Fruit fly (Drosophila melanogaster) whole organism, embryonic: ENCODE results near the gene CG31922.

Experiments
- Abd-B ChIP-seq: fragments of 200-800 bp; sonication (Bioruptor generic); optimal IDR thresholded peaks from 2 replicates; lab custom pipeline; 2018; ENCODE audit warnings: missing biosample characterization, mild to moderate bottlenecking, missing genetic modification characterization, moderate library complexity
- BtbVII ChIP-seq: fragments of 200-800 bp; sonication (Bioruptor generic); optimal IDR thresholded peaks from 3 replicates; lab custom pipeline; 2017; ENCODE audit warnings: missing biosample characterization, mild to moderate bottlenecking, missing genetic modification characterization
- C15 ChIP-seq: fragments of 200-800 bp; sonication (Bioruptor generic); IDR thresholded peaks from 3 replicates; pipeline ENCODE4 v1.3.6; 2022; ENCODE audit warnings: missing biosample characterization, missing genetic modification characterization
- CG10147 ChIP-seq: fragments of 200-800 bp; sonication (Bioruptor generic); optimal IDR thresholded peaks from 2 replicates; lab custom pipeline; 2019; ENCODE audit warnings: missing biosample characterization, mild to moderate bottlenecking, missing genetic modification characterization, moderate library complexity
- CG12299 ChIP-seq: fragments of 200-800 bp; sonication (Bioruptor generic); optimal IDR thresholded peaks from 2 replicates; lab custom pipeline; 2018; ENCODE audit warnings: missing biosample characterization, mild to moderate bottlenecking, missing genetic modification characterization
- CG12942 ChIP-seq: fragments of 200-800 bp; sonication (Bioruptor generic); optimal IDR thresholded peaks from 3 replicates; lab custom pipeline; 2016; ENCODE audit warnings: missing biosample characterization, missing genetic modification characterization
- CG13296 ChIP-seq: fragments of 200-800 bp; sonication (Bioruptor generic); optimal IDR thresholded peaks from 3 replicates; lab custom pipeline; 2018; ENCODE audit warnings: missing biosample characterization, mild to moderate bottlenecking, missing genetic modification characterization
- CG13424 ChIP-seq: fragments of 200-800 bp; sonication (Bioruptor generic); optimal IDR thresholded peaks from 2 replicates; lab custom pipeline; 2019; ENCODE audit warnings: missing biosample characterization, mild to moderate bottlenecking, missing genetic modification characterization, moderate library complexity
- CG17186 ChIP-seq: fragments of 200-800 bp; sonication (Bioruptor generic); optimal IDR thresholded peaks from 3 replicates; lab custom pipeline; 2017; ENCODE audit warnings: missing biosample characterization, missing genetic modification reagents, missing genetic modification characterization
- CG17802 ChIP-seq: fragments of 200-800 bp; sonication (Bioruptor generic); optimal IDR thresholded peaks from 2 replicates; lab custom pipeline; 2018; ENCODE audit warnings: missing biosample characterization, mild to moderate bottlenecking, missing genetic modification characterization, moderate library complexity
- CG2120 ChIP-seq: fragments of 200-800 bp; sonication (Bioruptor generic); optimal IDR thresholded peaks from 3 replicates; lab custom pipeline; 2016; ENCODE audit warnings: missing biosample characterization, missing genetic modification characterization
- CG2202 ChIP-seq: fragments of 200-800 bp; sonication (Bioruptor generic); optimal IDR thresholded peaks from 2 replicates; lab custom pipeline; 2018; ENCODE audit warnings: missing biosample characterization, mild to moderate bottlenecking, missing genetic modification characterization
- CG2875 ChIP-seq: fragments of 200-800 bp; sonication (Bioruptor generic); optimal IDR thresholded peaks from 2 replicates; lab custom pipeline; 2017; ENCODE audit warnings: missing biosample characterization, mild to moderate bottlenecking, missing genetic modification characterization, missing genetic modification reagents
- CG33557 ChIP-seq: fragments of 200-800 bp; sonication (Bioruptor generic); optimal IDR thresholded peaks from 2 replicates; lab custom pipeline; 2019; ENCODE audit warnings: missing biosample characterization, mild to moderate bottlenecking, missing genetic modification characterization, moderate library complexity
- CG3407 ChIP-seq: fragments of 200-800 bp; sonication (Bioruptor generic); optimal IDR thresholded peaks from 2 replicates; lab custom pipeline; 2018; ENCODE audit warnings: missing biosample characterization, mild to moderate bottlenecking, missing genetic modification characterization
- CG4820 ChIP-seq: fragments of 200-800 bp; sonication (Bioruptor generic); optimal IDR thresholded peaks from 3 replicates; lab custom pipeline; 2016; ENCODE audit warnings: missing biosample characterization, missing genetic modification characterization
- CG8944 ChIP-seq: fragments of 200-800 bp; sonication (Bioruptor generic); optimal IDR thresholded peaks from 3 replicates; lab custom pipeline; 2016; ENCODE audit warnings: missing biosample characterization, missing genetic modification characterization
- Chrac-16 ChIP-seq: fragments of 200-800 bp; sonication (Bioruptor generic); optimal IDR thresholded peaks from 3 replicates; lab custom pipeline; 2016; ENCODE audit warnings: missing biosample characterization, missing genetic modification characterization
- CrebB ChIP-seq: fragments of 200-800 bp; sonication (Bioruptor generic); optimal IDR thresholded peaks from 3 replicates; lab custom pipeline; 2018; ENCODE audit warnings: missing biosample characterization, mild to moderate bottlenecking, missing genetic modification characterization
- D ChIP-seq, 2 experiments: fragments of 200-800 bp in 1 of 2; fragments of >200 bp in 1 of 2; sonication (Bioruptor generic) in 1 of 2; optimal IDR thresholded peaks; 2 replicates in 1 of 2; 3 replicates in 1 of 2; lab custom pipeline; 2017; ENCODE audit warnings: mild to moderate bottlenecking in 1 of 2, missing biosample characterization in 1 of 2, missing genetic modification characterization in 1 of 2, missing genetic modification reagents in 1 of 2
- Dp ChIP-seq: fragments of 200-800 bp; sonication (Bioruptor generic); optimal IDR thresholded peaks from 2 replicates; lab custom pipeline; 2018; ENCODE audit warnings: missing biosample characterization, mild to moderate bottlenecking, missing genetic modification characterization, moderate library complexity
- Dref ChIP-seq: fragments of 200-800 bp; sonication (Bioruptor generic); IDR thresholded peaks from 2 replicates; pipeline ENCODE4 v1.3.6; 2022; ENCODE audit warnings: missing biosample characterization, missing genetic modification characterization
- Fer2 ChIP-seq: fragments of 200-800 bp; sonication (Bioruptor generic); optimal IDR thresholded peaks from 2 replicates; lab custom pipeline; 2018; ENCODE audit warnings: missing biosample characterization, mild to moderate bottlenecking, missing genetic modification characterization, moderate library complexity
- HmgZ ChIP-seq: fragments of 200-800 bp; sonication (Bioruptor generic); optimal IDR thresholded peaks from 2 replicates; lab custom pipeline; 2018; ENCODE audit warnings: missing biosample characterization, mild to moderate bottlenecking, missing genetic modification characterization
- Hmr ChIP-seq: fragments of 200-800 bp; sonication (Bioruptor generic); optimal IDR thresholded peaks from 3 replicates; lab custom pipeline; 2017; ENCODE audit warnings: mild to moderate bottlenecking, missing biosample characterization, missing genetic modification reagents, missing genetic modification characterization
- MESR4 ChIP-seq: fragments of 200-800 bp; sonication (Bioruptor generic); optimal IDR thresholded peaks from 2 replicates; lab custom pipeline; 2018; ENCODE audit warnings: missing biosample characterization, mild to moderate bottlenecking, missing genetic modification characterization, moderate library complexity
- Nf-YA ChIP-seq: fragments of 200-800 bp; sonication (Bioruptor generic); IDR thresholded peaks from 2 replicates; pipeline ENCODE4 v1.3.6; 2022; ENCODE audit warnings: missing biosample characterization, missing genetic modification characterization
- Nf-YC ChIP-seq: fragments of 200-800 bp; optimal IDR thresholded peaks from 3 replicates; lab custom pipeline; 2019; ENCODE audit warnings: missing biosample characterization, mild to moderate bottlenecking, missing genetic modification characterization, moderate library complexity
- bowl ChIP-seq: fragments of 200-800 bp; sonication (Bioruptor generic); IDR thresholded peaks from 2 replicates; pipeline ENCODE4 v1.3.6; 2022; ENCODE audit warnings: missing biosample characterization, missing genetic modification characterization
- br ChIP-seq: fragments of >200 bp; optimal IDR thresholded peaks from 2 replicates; lab custom pipeline; 2017
- bsh ChIP-seq, 2 experiments: fragments of 200-800 bp; sonication (Bioruptor generic); optimal IDR thresholded peaks; 2 replicates each; lab custom pipeline; 2017 to 2018; ENCODE audit warnings: mild to moderate bottlenecking in 2 of 2, missing biosample characterization in 2 of 2, missing genetic modification characterization in 2 of 2, moderate library complexity in 1 of 2
- chif ChIP-seq, 2 experiments: fragments of 200-800 bp; sonication (Bioruptor generic); optimal IDR thresholded peaks; 3 replicates each; lab custom pipeline; 2016; ENCODE audit warnings: missing biosample characterization in 2 of 2, missing genetic modification characterization in 2 of 2
- corto ChIP-seq: fragments of 200-800 bp; sonication (Bioruptor generic); optimal IDR thresholded peaks from 2 replicates; lab custom pipeline; 2016; ENCODE audit warnings: missing biosample characterization, mild to moderate bottlenecking, missing genetic modification characterization, moderate library complexity
- cwo ChIP-seq: fragments of 200-800 bp; sonication (Bioruptor generic); optimal IDR thresholded peaks from 3 replicates; lab custom pipeline; 2017; ENCODE audit warnings: missing biosample characterization, missing genetic modification characterization, mild to moderate bottlenecking, moderate library complexity, missing genetic modification reagents
- dmrt99B ChIP-seq: fragments of 200-800 bp; sonication (Bioruptor generic); optimal IDR thresholded peaks from 2 replicates; lab custom pipeline; 2018; ENCODE audit warnings: missing biosample characterization, mild to moderate bottlenecking, missing genetic modification characterization, moderate library complexity
- ham ChIP-seq: fragments of 200-800 bp; sonication (Bioruptor generic); IDR thresholded peaks from 2 replicates; pipeline ENCODE4 v1.3.6; 2022; ENCODE audit warnings: missing biosample characterization, missing genetic modification characterization
- lbe ChIP-seq: fragments of 200-800 bp; sonication (Bioruptor generic); optimal IDR thresholded peaks from 2 replicates; lab custom pipeline; 2016; ENCODE audit warnings: missing biosample characterization, mild to moderate bottlenecking, missing genetic modification characterization
- lilli ChIP-seq: fragments of 200-800 bp; sonication (Bioruptor generic); optimal IDR thresholded peaks from 3 replicates; lab custom pipeline; 2016; ENCODE audit warnings: missing biosample characterization, missing genetic modification characterization
- mam ChIP-seq: fragments of 200-800 bp; sonication (Bioruptor generic); optimal IDR thresholded peaks from 3 replicates; lab custom pipeline; 2016; ENCODE audit warnings: missing biosample characterization, missing genetic modification characterization
- nerfin-2 ChIP-seq: fragments of 200-800 bp; sonication (Bioruptor generic); IDR thresholded peaks from 2 replicates; pipeline ENCODE4 v1.3.6; 2022; ENCODE audit warnings: missing biosample characterization, missing genetic modification characterization; ENCODE audit not compliant: partially characterized antibody
- pan ChIP-seq, 4 experiments: fragments of >200 bp in 3 of 4; fragments of 200-800 bp in 1 of 4; sonication (Bioruptor generic) in 1 of 4; optimal IDR thresholded peaks in 3 of 4; IDR thresholded peaks in 1 of 4; 2 replicates each; pipeline versions ENCODE4 v1.3.6 to Lab custom; 2017 to 2022; ENCODE audit warnings: missing biosample characterization in 2 of 4, missing genetic modification characterization in 2 of 4, mixed read lengths in 1 of 4
- pita ChIP-seq: fragments of 200-800 bp; sonication (Bioruptor generic); optimal IDR thresholded peaks from 2 replicates; lab custom pipeline; 2017; ENCODE audit warnings: missing biosample characterization, mild to moderate bottlenecking, missing genetic modification characterization
- prd ChIP-seq, 3 experiments: fragments of >200 bp in 2 of 3; fragments of 200-800 bp in 1 of 3; sonication (Bioruptor generic) in 1 of 3; optimal IDR thresholded peaks in 2 of 3; IDR thresholded peaks in 1 of 3; 2 replicates in 2 of 3; 3 replicates in 1 of 3; pipeline versions ENCODE4 v1.3.6 to Lab custom; 2017 to 2022; ENCODE audit warnings: missing biosample characterization in 1 of 3, missing genetic modification characterization in 1 of 3
- sens-2 ChIP-seq: fragments of 200-800 bp; sonication (Bioruptor generic); IDR thresholded peaks from 2 replicates; pipeline ENCODE4 v1.3.6; 2022; ENCODE audit warnings: missing biosample characterization, missing genetic modification characterization
- shn ChIP-seq: fragments of 200-800 bp; sonication (Bioruptor generic); optimal IDR thresholded peaks from 3 replicates; lab custom pipeline; 2016; ENCODE audit warnings: missing biosample characterization, missing genetic modification characterization
- slbo ChIP-seq: fragments of 200-800 bp; sonication (Bioruptor generic); IDR thresholded peaks from 2 replicates; pipeline ENCODE4 v1.3.6; 2022; ENCODE audit warnings: missing biosample characterization, missing genetic modification characterization
- tx ChIP-seq: fragments of 200-800 bp; sonication (Bioruptor generic); optimal IDR thresholded peaks from 2 replicates; lab custom pipeline; 2016; ENCODE audit warnings: missing biosample characterization, missing genetic modification characterization
- usp ChIP-seq: fragments of >200 bp; optimal IDR thresholded peaks from 2 replicates; lab custom pipeline; 2017; ENCODE audit warnings: missing biosample characterization, missing genetic modification characterization

The CG31922 gene

DNA sequence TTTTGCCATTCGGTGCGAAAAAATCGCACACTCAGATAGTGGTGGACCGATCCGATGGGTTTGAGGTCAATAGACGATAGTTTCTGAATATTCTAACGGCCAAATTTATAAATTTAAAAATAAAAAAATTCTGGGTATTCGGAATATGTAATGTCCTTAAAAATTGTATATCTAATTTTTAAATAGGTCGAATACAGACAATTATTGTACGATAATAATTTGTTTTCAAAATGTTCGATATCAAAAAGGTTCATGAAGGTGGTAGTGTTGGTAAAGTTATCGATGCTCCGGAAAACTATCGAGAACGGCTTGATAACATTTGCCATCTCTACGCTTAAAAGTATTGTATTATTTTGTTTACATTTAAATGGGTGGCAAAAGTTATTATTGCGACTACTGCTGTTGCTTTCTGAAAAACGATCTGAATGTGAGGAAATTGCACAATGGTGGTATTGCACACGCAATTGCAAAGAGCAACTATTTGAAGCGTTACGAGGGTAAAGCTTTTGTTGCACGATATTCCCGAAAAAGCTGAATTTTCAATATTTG, at the start of gene CG31922, which contains the start of gene Plap (continued):
- TF ChIP-seq sens-2, result no peak
- peak; percentile 61 for TF ChIP-seq CG33557
- TF ChIP-seq pan (optimal IDR thresholded peaks at IDR 0.05; lab: Kevin White, UChicago), result no peak
- TF ChIP-seq pan (GFP tag; optimal IDR thresholded peaks at IDR 0.05 in 1 of 2, IDR thresholded peaks at IDR 0.05 in 1 of 2), result no peak
- no peak for TF ChIP-seq ham
- TF ChIP-seq tx (GFP tag; lab: Kevin White, UChicago), result peak; percentile 41
- peak; percentile 49 for TF ChIP-seq CG13296 (GFP tag; lab: Kevin White, UChicago)
- peak; percentile 76 for TF ChIP-seq mam (GFP tag; lab: Kevin White, UChicago)
- no peak for TF ChIP-seq Hmr
- no peak for TF ChIP-seq pita (GFP tag; lab: Kevin White, UChicago)
- TF ChIP-seq MESR4, result peak; percentile 18
- peak; percentile 59 for TF ChIP-seq shn (GFP tag; lab: Kevin White, UChicago)
- TF ChIP-seq dmrt99B, result no peak
- TF ChIP-seq CG8944, result peak; percentile 42
- peak; percentile 71 for TF ChIP-seq lbe
- TF ChIP-seq Abd-B (GFP tag; lab: Kevin White, UChicago), result peak; percentile 59
- peak; percentile 60 for TF ChIP-seq CG12942
- no peak for TF ChIP-seq D (optimal IDR thresholded peaks at IDR 0.05; lab: Kevin White, UChicago)
- TF ChIP-seq D (GFP tag; optimal IDR thresholded peaks at IDR 0.05; lab: Kevin White, UChicago), result peak; percentile 28
- TF ChIP-seq Nf-YA (GFP tag; lab: Robert Waterston, UW), result no peak
- peak in 1 of 2 experiments; percentile 48 for TF ChIP-seq bsh (GFP tag; optimal IDR thresholded peaks at IDR 0.05; lab: Kevin White, UChicago)
- peak; percentile 53 for TF ChIP-seq CG12299
- peak; percentile 66 for TF ChIP-seq Dref (GFP tag; lab: Robert Waterston, UW)
- TF ChIP-seq CG2120, result peak; percentile 87
- peak; percentile 9 for TF ChIP-seq CG2202 (tag; lab: Kevin White, UChicago)
- TF ChIP-seq prd (optimal IDR thresholded peaks at IDR 0.05; lab: Kevin White, UChicago), result no peak
- peak; percentile 74; the same call in 2 of the 3 replicates for TF ChIP-seq prd (GFP tag; IDR thresholded peaks at IDR 0.05; lab: Robert Waterston, UW)
- TF ChIP-seq slbo (GFP tag; lab: Robert Waterston, UW), result peak; percentile 80
- TF ChIP-seq usp, result no peak
- no peak for TF ChIP-seq CG17802
- no peak for TF ChIP-seq bowl (GFP tag; lab: Robert Waterston, UW)
- no peak for TF ChIP-seq CG2875 (GFP tag; lab: Kevin White, UChicago)
- peak; percentile 32 for TF ChIP-seq CrebB (tag; lab: Kevin White, UChicago)
- TF ChIP-seq br (lab: Kevin White, UChicago), result no peak
- TF ChIP-seq chif (GFP tag; optimal IDR thresholded peaks at IDR 0.05; lab: Kevin White, UChicago), result peak; percentile 34 to 53
- TF ChIP-seq CG4820 (GFP tag; lab: Kevin White, UChicago), result peak; percentile 56
- peak; percentile 66 for TF ChIP-seq Fer2
- TF ChIP-seq nerfin-2 (GFP tag; lab: Robert Waterston, UW), result peak; percentile 81
- TF ChIP-seq CG3407 (GFP tag; lab: Kevin White, UChicago), result no peak
- TF ChIP-seq CG10147 (GFP tag; lab: Kevin White, UChicago), result peak; percentile 76
- peak; percentile 87 for TF ChIP-seq lilli (GFP tag; lab: Kevin White, UChicago)
- peak; percentile 6 for TF ChIP-seq cwo (GFP tag; lab: Kevin White, UChicago)
- TF ChIP-seq Nf-YC (tag; lab: Kevin White, UChicago), result peak; percentile 72
- peak; percentile 73 for TF ChIP-seq HmgZ (tag; lab: Kevin White, UChicago)
- TF ChIP-seq Dp, result peak; percentile 38
- peak; percentile 64 for TF ChIP-seq Chrac-16 (GFP tag; lab: Kevin White, UChicago)
- TF ChIP-seq CG13424, result peak; percentile 76
- no peak for TF ChIP-seq C15 (GFP tag; lab: Robert Waterston, UW)
- TF ChIP-seq corto (GFP tag; lab: Kevin White, UChicago), result no peak
- TF ChIP-seq CG17186 (GFP tag; lab: Kevin White, UChicago), result peak; percentile 14
- TF ChIP-seq BtbVII (GFP tag; lab: Kevin White, UChicago), result no peak
